Worm (Caenorhabditis elegans) whole organism, L2 larva: ENCODE results near the gene math-33.
A peak's percentile ranks its signal among the peaks of the same experiment; 100 is the strongest.

Experiments used
- C34F6.9 ChIP-seq: fragments of 150-350 bp; optimal IDR thresholded peaks from 2 replicates; lab custom pipeline; 2014; ENCODE audit warnings: missing biosample characterization, missing genetic modification characterization
- F13H6.1 ChIP-seq: sonication (generic microtip); optimal IDR thresholded peaks from 2 replicates; lab custom pipeline; 2016; ENCODE audit warnings: missing genetic modification characterization, missing compliant biosample characterization
- R02D3.7 ChIP-seq: fragments of 150-350 bp; optimal IDR thresholded peaks from 2 replicates; lab custom pipeline; 2014; ENCODE audit warnings: missing biosample characterization, missing genetic modification characterization
- aly-2 ChIP-seq: fragments of 150-350 bp; optimal IDR thresholded peaks from 2 replicates; lab custom pipeline; 2014; ENCODE audit warnings: missing biosample characterization, missing genetic modification characterization
- ama-1 ChIP-seq: fragments of 150-350 bp; optimal IDR thresholded peaks from 2 replicates; lab custom pipeline; 2018; ENCODE audit warnings: inconsistent platforms
- crh-2 ChIP-seq: sonication (generic microtip); optimal IDR thresholded peaks from 2 replicates; lab custom pipeline; 2017; ENCODE audit warnings: missing biosample characterization, missing genetic modification characterization
- elt-3 ChIP-seq: sonication (generic microtip); optimal IDR thresholded peaks from 2 replicates; lab custom pipeline; 2017; ENCODE audit warnings: missing biosample characterization, missing genetic modification characterization
- fos-1 ChIP-seq: fragments of 150-350 bp; optimal IDR thresholded peaks from 2 replicates; lab custom pipeline; 2014; ENCODE audit warnings: missing biosample characterization, missing genetic modification characterization
- gmeb-1 ChIP-seq: fragments of 150-350 bp; optimal IDR thresholded peaks from 2 replicates; lab custom pipeline; 2014; ENCODE audit warnings: missing biosample characterization, missing genetic modification characterization
- lin-11 ChIP-seq: fragments of 150-350 bp; sonication (generic microtip); optimal IDR thresholded peaks from 2 replicates; lab custom pipeline; 2014; ENCODE audit warnings: missing biosample characterization, missing genetic modification characterization, inconsistent platforms, mixed read lengths
- lin-13 ChIP-seq: fragments of 150-350 bp; optimal IDR thresholded peaks from 2 replicates; lab custom pipeline; 2014; ENCODE audit warnings: missing biosample characterization, missing genetic modification reagents, missing genetic modification characterization
- lin-39 ChIP-seq: fragments of 150-350 bp; optimal IDR thresholded peaks from 2 replicates; lab custom pipeline; 2014; ENCODE audit warnings: missing biosample characterization, missing genetic modification reagents, missing genetic modification characterization
- lsy-2 ChIP-seq, 2 experiments: fragments of 150-350 bp in 1 of 2; sonication (generic microtip) in 1 of 2; optimal IDR thresholded peaks; 2 replicates each; lab custom pipeline; 2014 to 2017; ENCODE audit warnings: missing biosample characterization in 2 of 2, missing genetic modification characterization in 2 of 2
- mab-5 ChIP-seq: fragments of 150-350 bp; optimal IDR thresholded peaks from 2 replicates; lab custom pipeline; 2014; ENCODE audit warnings: missing biosample characterization, missing genetic modification characterization
- mbf-1 ChIP-seq: sonication (generic microtip); optimal IDR thresholded peaks from 2 replicates; lab custom pipeline; 2017; ENCODE audit warnings: missing biosample characterization, missing genetic modification characterization
- nhr-10 ChIP-seq: sonication (generic microtip); optimal IDR thresholded peaks from 2 replicates; lab custom pipeline; 2017; ENCODE audit warnings: missing biosample characterization, missing genetic modification characterization
- nhr-11 ChIP-seq: fragments of 150-350 bp; optimal IDR thresholded peaks from 2 replicates; lab custom pipeline; 2014; ENCODE audit warnings: missing biosample characterization, missing genetic modification characterization
- nhr-129 ChIP-seq: fragments of 150-350 bp; optimal IDR thresholded peaks from 2 replicates; lab custom pipeline; 2014; ENCODE audit warnings: missing biosample characterization, missing genetic modification characterization
- nhr-21 ChIP-seq: fragments of 150-350 bp; optimal IDR thresholded peaks from 2 replicates; lab custom pipeline; 2014; ENCODE audit warnings: missing biosample characterization, missing genetic modification characterization
- nhr-237 ChIP-seq: fragments of 150-350 bp; optimal IDR thresholded peaks from 2 replicates; lab custom pipeline; 2014; ENCODE audit warnings: missing biosample characterization, missing genetic modification characterization
- nhr-25 ChIP-seq: fragments of 150-350 bp; sonication (generic microtip); optimal IDR thresholded peaks from 3 replicates; lab custom pipeline; 2014; ENCODE audit warnings: missing biosample characterization, missing genetic modification characterization
- nhr-6 ChIP-seq: fragments of 150-350 bp; optimal IDR thresholded peaks from 2 replicates; lab custom pipeline; 2014; ENCODE audit warnings: missing biosample characterization, missing genetic modification characterization
- peb-1 ChIP-seq: fragments of 150-350 bp; optimal IDR thresholded peaks from 2 replicates; lab custom pipeline; 2014; ENCODE audit warnings: missing biosample characterization, missing genetic modification characterization
- sem-4 ChIP-seq: fragments of 150-350 bp; optimal IDR thresholded peaks from 2 replicates; lab custom pipeline; 2014; ENCODE audit warnings: missing biosample characterization, missing genetic modification reagents, missing genetic modification characterization
- skn-1 ChIP-seq: sonication (generic microtip); optimal IDR thresholded peaks from 2 replicates; lab custom pipeline; 2017; ENCODE audit warnings: missing biosample characterization, missing genetic modification characterization
- sma-3 ChIP-seq: sonication (generic microtip); optimal IDR thresholded peaks from 2 replicates; lab custom pipeline; 2016; ENCODE audit warnings: missing genetic modification reagents, missing genetic modification characterization, missing compliant biosample characterization
- sma-9 ChIP-seq, 2 experiments: fragments of 150-350 bp in 1 of 2; sonication (generic microtip) in 1 of 2; optimal IDR thresholded peaks; 2 replicates each; lab custom pipeline; 2014 to 2016; ENCODE audit warnings: missing genetic modification characterization in 2 of 2, mild to moderate bottlenecking in 1 of 2, missing biosample characterization in 1 of 2, missing compliant biosample characterization in 1 of 2, missing genetic modification reagents in 1 of 2, moderate library complexity in 1 of 2
- unc-39 ChIP-seq: fragments of 150-350 bp; optimal IDR thresholded peaks from 2 replicates; lab custom pipeline; 2014; ENCODE audit warnings: missing biosample characterization, missing genetic modification characterization
- unc-55 ChIP-seq: fragments of 150-350 bp; sonication (generic microtip); optimal IDR thresholded peaks from 3 replicates; lab custom pipeline; 2014; ENCODE audit warnings: missing biosample characterization, missing genetic modification reagents, missing genetic modification characterization
- zag-1 ChIP-seq: fragments of 150-350 bp; optimal IDR thresholded peaks from 2 replicates; lab custom pipeline; 2014; ENCODE audit warnings: missing biosample characterization, missing genetic modification characterization
- ztf-1 ChIP-seq: fragments of 200-800 bp; sonication (Bioruptor generic); conservative IDR thresholded peaks from 2 replicates; pipeline ENCODE4 v1.3.6; 2022; ENCODE audit warnings: missing genetic modification characterization, missing compliant biosample characterization
- ztf-11 ChIP-seq: sonication (generic microtip); optimal IDR thresholded peaks from 2 replicates; lab custom pipeline; 2017; ENCODE audit warnings: missing biosample characterization, missing genetic modification characterization

Gene math-33

ce11 chrV:11127197-11127596 lies 13.5 kb downstream of the math-33 start, which contains the start of gene jmjd-5:
Gene jmjd-5 (plus strand): TSS chrV:11127497.
- TF ChIP-seq sma-3 (GFP tag; lab: Kevin White, UChicago) (no peak), lin-39 (tag; lab: Kevin White, UChicago) (no peak), R02D3.7 (no peak), F13H6.1 (tag; lab: Kevin White, UChicago) (no peak), zag-1 (tag; lab: Kevin White, UChicago) (no peak)

- TF ChIP-seq lin-11 (tag; lab: Kevin White, UChicago) (no peak), unc-39 (no peak), nhr-11 (tag; lab: Kevin White, UChicago) (no peak), lsy-2 (tag; optimal IDR thresholded peaks at IDR 0.05; lab: Kevin White, UChicago) (no peak), sma-9 (GFP tag; optimal IDR thresholded peaks at IDR 0.05; lab: Kevin White, UChicago) (no peak), sma-9 (tag; optimal IDR thresholded peaks at IDR 0.05; lab: Kevin White, UChicago) (no peak), peb-1 (tag; lab: Kevin White, UChicago) (no peak), ama-1 (lab: Kevin White, UChicago) (no peak), mab-5 (tag; lab: Kevin White, UChicago) (no peak), nhr-237 (no peak), ztf-11 (tag; lab: Kevin White, UChicago) (no peak), lin-13 (GFP tag; lab: Kevin White, UChicago) (no peak), sma-3 (GFP tag; lab: Kevin White, UChicago) (no peak)
Observed at ce11 chrV:11131801-11132200, 18.1 kb downstream of the math-33 start.

ce11 chrV:11133516-11133915 lies 19.8 kb downstream of the math-33 start:
- TF ChIP-seq sem-4 (tag; lab: Kevin White, UChicago) (no peak), nhr-25 (tag; lab: Kevin White, UChicago) (no peak), lin-39 (tag; lab: Kevin White, UChicago) (no peak), gmeb-1 (no peak), ztf-11 (tag; lab: Kevin White, UChicago) (no peak), elt-3 (tag; lab: Kevin White, UChicago) (no peak)

ce11 chrV:11134296-11134695 lies 20.6 kb downstream of the math-33 start, which contains the start of gene glb-3:
Gene glb-3 (plus strand): TSS chrV:11134596.
- no peak for TF ChIP-seq crh-2 (tag; lab: Kevin White, UChicago)
- no peak for TF ChIP-seq skn-1
- no peak for TF ChIP-seq mbf-1
- no peak for TF ChIP-seq unc-39
- no peak for TF ChIP-seq ztf-1 (GFP tag; lab: Robert Waterston, UW)
- TF ChIP-seq nhr-10 (tag; lab: Kevin White, UChicago) = no peak
- TF ChIP-seq nhr-21 (tag; lab: Kevin White, UChicago) = no peak

ce11 chrV:11140326-11140725 lies 26.6 kb downstream of the math-33 start:
- TF ChIP-seq nhr-129 = peak; percentile 65
- TF ChIP-seq lsy-2 (tag; optimal IDR thresholded peaks at IDR 0.05; lab: Kevin White, UChicago) = peak in 1 of 2 experiments; percentile 27
- TF ChIP-seq aly-2 (tag; lab: Kevin White, UChicago) = no peak
- peak; percentile 66 for TF ChIP-seq sma-9 (GFP tag; optimal IDR thresholded peaks at IDR 0.05; lab: Kevin White, UChicago)
- TF ChIP-seq sma-9 (tag; optimal IDR thresholded peaks at IDR 0.05; lab: Kevin White, UChicago) = no peak
- peak; percentile 53 for TF ChIP-seq F13H6.1 (tag; lab: Kevin White, UChicago)
- TF ChIP-seq unc-55 (GFP tag; lab: Kevin White, UChicago) = peak; percentile 38
- TF ChIP-seq fos-1 = peak; percentile 37
- TF ChIP-seq C34F6.9 (tag; lab: Kevin White, UChicago) = peak; percentile 4
- no peak for TF ChIP-seq crh-2 (tag; lab: Kevin White, UChicago)

- no peak for TF ChIP-seq fos-1
Observed at ce11 chrV:11141179-11141578, 27.5 kb downstream of the math-33 start, which contains the start of gene folt-1. Gene folt-1 (plus strand): TSS chrV:11141479.

- no peak for TF ChIP-seq ztf-11 (tag; lab: Kevin White, UChicago)
- no peak for TF ChIP-seq nhr-10 (tag; lab: Kevin White, UChicago)
- no peak for TF ChIP-seq fos-1
- TF ChIP-seq zag-1 (tag; lab: Kevin White, UChicago) = no peak
- no peak for TF ChIP-seq ztf-1 (GFP tag; lab: Robert Waterston, UW)
- TF ChIP-seq mab-5 (tag; lab: Kevin White, UChicago) = no peak
- TF ChIP-seq nhr-6 = no peak
- TF ChIP-seq sma-9 (GFP tag; optimal IDR thresholded peaks at IDR 0.05; lab: Kevin White, UChicago) = no peak
- TF ChIP-seq sma-9 (tag; optimal IDR thresholded peaks at IDR 0.05; lab: Kevin White, UChicago) = no peak
- TF ChIP-seq, all 48 proteins: peak for 0
Observed at ce11 chrV:11144694-11145093, 31.0 kb downstream of the math-33 start, which contains the start of gene C06H2.7. Gene C06H2.7 (minus strand): TSS chrV:11144794.
